Worm (Caenorhabditis elegans) whole organism, L1 larva: Measurements from ENCODE around the gene Y55F3AM.9.

Source experiments
- C16A3.4 ChIP-seq: fragments of 150-350 bp; optimal IDR thresholded peaks from 2 replicates; lab custom pipeline; 2014; ENCODE audit warnings: missing biosample characterization, missing genetic modification characterization
- Y116A8C.19 ChIP-seq: sonication (generic microtip); optimal IDR thresholded peaks from 2 replicates; lab custom pipeline; 2016; ENCODE audit warnings: missing compliant biosample characterization, missing genetic modification characterization, borderline replicate concordance
- aha-1 ChIP-seq: fragments of 150-350 bp; optimal IDR thresholded peaks from 2 replicates; lab custom pipeline; 2014; ENCODE audit warnings: missing biosample characterization, missing genetic modification characterization
- aly-2 ChIP-seq: fragments of 150-350 bp; optimal IDR thresholded peaks from 2 replicates; lab custom pipeline; 2014; ENCODE audit warnings: missing biosample characterization, missing genetic modification characterization
- blmp-1 ChIP-seq: fragments of 150-350 bp; optimal IDR thresholded peaks from 2 replicates; lab custom pipeline; 2014; ENCODE audit warnings: missing biosample characterization, missing genetic modification characterization
- ceh-82 ChIP-seq, 3 experiments: fragments of 150-350 bp in 1 of 3; sonication (generic microtip) in 2 of 3; optimal IDR thresholded peaks; 2 replicates each; lab custom pipeline; 2014 to 2017; ENCODE audit warnings: missing biosample characterization in 3 of 3, missing genetic modification characterization in 3 of 3
- ceh-88 ChIP-seq: fragments of 200-800 bp; sonication (Bioruptor generic); IDR thresholded peaks from 2 replicates; pipeline ENCODE4 v1.3.6; 2022; ENCODE audit warnings: missing genetic modification characterization, missing compliant biosample characterization
- efl-1 ChIP-seq, 4 experiments: fragments of 150-350 bp; optimal IDR thresholded peaks in 3 of 4; peaks in 1 of 4; 1 replicate in 1 of 4; 2 replicates in 3 of 4; lab custom pipeline; 2014; ENCODE audit warnings: missing biosample characterization in 2 of 4, missing genetic modification characterization in 2 of 4, missing genetic modification reagents in 2 of 4
- egl-13 ChIP-seq: sonication (generic microtip); optimal IDR thresholded peaks from 2 replicates; lab custom pipeline; 2016; ENCODE audit warnings: missing genotype, missing genetic modification reagents, missing genetic modification characterization, missing compliant biosample characterization
- egl-27 ChIP-seq, 2 experiments: fragments of 150-350 bp in 1 of 2; sonication (generic microtip); optimal IDR thresholded peaks; 3 replicates each; lab custom pipeline; 2017 to 2018; ENCODE audit warnings: missing biosample characterization in 2 of 2, missing genetic modification characterization in 2 of 2, missing genetic modification reagents in 2 of 2
- elt-2 ChIP-seq: sonication (generic microtip); optimal IDR thresholded peaks from 2 replicates; lab custom pipeline; 2016; ENCODE audit warnings: missing genetic modification characterization, mild to moderate bottlenecking, inconsistent platforms, missing compliant biosample characterization, missing genetic modification reagents
- ets-5 ChIP-seq: fragments of 200-800 bp; sonication (Bioruptor generic); IDR thresholded peaks from 2 replicates; pipeline ENCODE4 v1.3.6; 2022; ENCODE audit warnings: missing genetic modification characterization, missing compliant biosample characterization
- fos-1 ChIP-seq: fragments of 150-350 bp; optimal IDR thresholded peaks from 2 replicates; lab custom pipeline; 2014; ENCODE audit warnings: missing biosample characterization, missing genetic modification characterization
- grh-1 ChIP-seq: fragments of 200-800 bp; sonication (Bioruptor generic); IDR thresholded peaks from 2 replicates; pipeline ENCODE4 v1.3.6; 2022; ENCODE audit warnings: missing genetic modification reagents, missing genetic modification characterization, missing compliant biosample characterization
- hlh-17 ChIP-seq: fragments of 200-800 bp; sonication (Bioruptor generic); optimal IDR thresholded peaks from 2 replicates; lab custom pipeline; 2018; ENCODE audit warnings: missing genetic modification characterization, mild to moderate bottlenecking, missing compliant biosample characterization, moderate library complexity, borderline replicate concordance
- isw-1 ChIP-seq: fragments of 200-800 bp; sonication (Bioruptor generic); IDR thresholded peaks from 2 replicates; pipeline ENCODE4 v1.3.6; 2022; ENCODE audit warnings: missing genetic modification characterization, missing compliant biosample characterization
- jun-1 ChIP-seq: fragments of 150-350 bp; optimal IDR thresholded peaks from 2 replicates; lab custom pipeline; 2014; ENCODE audit warnings: missing biosample characterization, missing genetic modification reagents, missing genetic modification characterization
- lin-13 ChIP-seq: fragments of 150-350 bp; optimal IDR thresholded peaks from 2 replicates; lab custom pipeline; 2014; ENCODE audit warnings: missing biosample characterization, missing genetic modification reagents, missing genetic modification characterization
- lin-14 ChIP-seq: fragments of 200-800 bp; sonication (Bioruptor generic); optimal IDR thresholded peaks from 2 replicates; lab custom pipeline; 2018; ENCODE audit warnings: mild to moderate bottlenecking, missing genetic modification characterization, moderate library complexity, missing compliant biosample characterization
- lin-35 ChIP-seq, 2 experiments: fragments of 150-350 bp; optimal IDR thresholded peaks; 2 replicates each; lab custom pipeline; 2014; ENCODE audit warnings: missing biosample characterization in 2 of 2, missing genetic modification characterization in 2 of 2, missing genetic modification reagents in 2 of 2
- lin-39 ChIP-seq: fragments of 150-350 bp; optimal IDR thresholded peaks from 2 replicates; lab custom pipeline; 2014; ENCODE audit warnings: missing biosample characterization, missing genetic modification reagents, missing genetic modification characterization
- lsy-2 ChIP-seq, 2 experiments: fragments of 150-350 bp; optimal IDR thresholded peaks; 2 replicates each; lab custom pipeline; 2014; ENCODE audit warnings: missing biosample characterization in 2 of 2, missing genetic modification characterization in 2 of 2
- mab-9 ChIP-seq: fragments of 200-800 bp; sonication (Bioruptor generic); IDR thresholded peaks from 2 replicates; pipeline ENCODE4 v1.3.6; 2022; ENCODE audit warnings: missing genetic modification reagents, missing genetic modification characterization, missing compliant biosample characterization
- mdl-1 ChIP-seq, 2 experiments: fragments of 150-350 bp; optimal IDR thresholded peaks; 2 replicates each; lab custom pipeline; 2014 to 2017; ENCODE audit warnings: missing biosample characterization in 2 of 2, missing genetic modification characterization in 2 of 2, inconsistent platforms in 1 of 2
- mep-1 ChIP-seq: fragments of 150-350 bp; optimal IDR thresholded peaks from 2 replicates; lab custom pipeline; 2014; ENCODE audit warnings: missing biosample characterization, missing genetic modification characterization
- nhr-28 ChIP-seq: fragments of 150-350 bp; optimal IDR thresholded peaks from 2 replicates; lab custom pipeline; 2014; ENCODE audit warnings: missing biosample characterization, missing genetic modification characterization
- nhr-71 ChIP-seq: sonication (generic microtip); optimal IDR thresholded peaks from 2 replicates; lab custom pipeline; 2016; ENCODE audit warnings: mild to moderate bottlenecking, missing genetic modification characterization, moderate library complexity, missing compliant biosample characterization
- nhr-84 ChIP-seq: sonication (generic microtip); optimal IDR thresholded peaks from 2 replicates; lab custom pipeline; 2017; ENCODE audit warnings: missing biosample characterization, missing genetic modification characterization
- nhr-85 ChIP-seq: sonication (generic microtip); peaks from one replicate; lab custom pipeline; 2016; ENCODE audit warnings: missing genetic modification characterization, inconsistent platforms, missing compliant biosample characterization
- nhr-90 ChIP-seq: sonication (generic microtip); optimal IDR thresholded peaks from 2 replicates; lab custom pipeline; 2016; ENCODE audit warnings: mild to moderate bottlenecking, missing genetic modification characterization, missing compliant biosample characterization; ENCODE audit not compliant: poor library complexity
- pag-3 ChIP-seq: sonication (generic microtip); optimal IDR thresholded peaks from 2 replicates; lab custom pipeline; 2017; ENCODE audit warnings: missing genetic modification characterization, mild to moderate bottlenecking, missing compliant biosample characterization, antibody characterized with exemption, borderline replicate concordance; ENCODE audit not compliant: insufficient read depth
- pax-3 ChIP-seq: fragments of 200-800 bp; sonication (Bioruptor generic); optimal IDR thresholded peaks from 2 replicates; lab custom pipeline; 2018; ENCODE audit warnings: mild to moderate bottlenecking, missing genetic modification characterization, moderate library complexity, missing compliant biosample characterization
- pqm-1 ChIP-seq: sonication (generic microtip); optimal IDR thresholded peaks from 3 replicates; lab custom pipeline; 2017; ENCODE audit warnings: missing biosample characterization, missing genetic modification characterization
- rnt-1 ChIP-seq: sonication (generic microtip); optimal IDR thresholded peaks from 2 replicates; lab custom pipeline; 2016; ENCODE audit warnings: mild to moderate bottlenecking, missing genetic modification characterization, moderate library complexity, missing compliant biosample characterization
- skn-1 ChIP-seq: fragments of 150-350 bp; optimal IDR thresholded peaks from 2 replicates; lab custom pipeline; 2014; ENCODE audit warnings: missing biosample characterization, missing genetic modification characterization
- snpc-4 ChIP-seq: fragments of 150-350 bp; optimal IDR thresholded peaks from 2 replicates; lab custom pipeline; 2014; ENCODE audit warnings: missing biosample characterization, missing genetic modification characterization
- sptf-1 ChIP-seq: fragments of 150-350 bp; optimal IDR thresholded peaks from 2 replicates; lab custom pipeline; 2014; ENCODE audit warnings: missing biosample characterization, missing genetic modification characterization
- unc-30 ChIP-seq: sonication (generic microtip); optimal IDR thresholded peaks from 2 replicates; lab custom pipeline; 2017; ENCODE audit warnings: missing biosample characterization, missing genetic modification characterization
- unc-62 ChIP-seq: fragments of 150-350 bp; optimal IDR thresholded peaks from 2 replicates; lab custom pipeline; 2014; ENCODE audit warnings: missing biosample characterization, missing genetic modification reagents, missing genetic modification characterization
- unc-86 ChIP-seq: sonication (generic microtip); optimal IDR thresholded peaks from 2 replicates; lab custom pipeline; 2016; ENCODE audit warnings: missing genetic modification characterization, missing compliant biosample characterization
- unc-98 ChIP-seq: fragments of 200-800 bp; sonication (Bioruptor generic); IDR thresholded peaks from 2 replicates; pipeline ENCODE4 v1.3.6; 2022; ENCODE audit warnings: missing genetic modification characterization, missing compliant biosample characterization
- ztf-11 ChIP-seq, 2 experiments: sonication (generic microtip); optimal IDR thresholded peaks; 2 replicates each; lab custom pipeline; 2016 to 2017; ENCODE audit warnings: missing genetic modification characterization in 2 of 2, missing biosample characterization in 1 of 2, missing compliant biosample characterization in 1 of 2

The Y55F3AM.9 gene

ce11 chrIV:1029939-1030338, 20.4 kb upstream of the Y55F3AM.9 start, which contains the start of gene abhd-14:
Gene abhd-14 (minus strand): TSS chrIV:1030039.
- no peak for TF ChIP-seq aly-2 (tag; lab: Kevin White, UChicago)
- TF ChIP-seq unc-86 (tag; lab: Kevin White, UChicago): no peak
- no peak for TF ChIP-seq ztf-11 (tag; optimal IDR thresholded peaks at IDR 0.05; lab: Kevin White, UChicago)
- no peak for TF ChIP-seq unc-62 (GFP tag; lab: Kevin White, UChicago)
- TF ChIP-seq lin-35 (GFP tag; optimal IDR thresholded peaks at IDR 0.05; lab: Kevin White, UChicago): no peak
- no peak for TF ChIP-seq rnt-1
- TF ChIP-seq pag-3 (tag; lab: Kevin White, UChicago): no peak
- no peak for TF ChIP-seq unc-98 (GFP tag; lab: Robert Waterston, UW)
- TF ChIP-seq fos-1 (tag; lab: Kevin White, UChicago): no peak
- no peak for TF ChIP-seq grh-1 (GFP tag; lab: Robert Waterston, UW)
- no peak for TF ChIP-seq lin-39 (tag; lab: Kevin White, UChicago)
- no peak for TF ChIP-seq elt-2 (tag; lab: Kevin White, UChicago)
- TF ChIP-seq hlh-17 (GFP tag; lab: Kevin White, UChicago): no peak
- TF ChIP-seq egl-27 (tag; optimal IDR thresholded peaks at IDR 0.05; lab: Kevin White, UChicago): no peak
- TF ChIP-seq nhr-71 (tag; lab: Kevin White, UChicago): no peak
- no peak for TF ChIP-seq C16A3.4 (tag; lab: Kevin White, UChicago)
- no peak for TF ChIP-seq mdl-1 (tag; optimal IDR thresholded peaks at IDR 0.05; lab: Kevin White, UChicago)
- no peak for TF ChIP-seq mab-9 (GFP tag; lab: Robert Waterston, UW)
- TF ChIP-seq lsy-2 (tag; optimal IDR thresholded peaks at IDR 0.05; lab: Kevin White, UChicago): no peak
- TF ChIP-seq nhr-85 (tag; lab: Kevin White, UChicago): no peak

DNA sequence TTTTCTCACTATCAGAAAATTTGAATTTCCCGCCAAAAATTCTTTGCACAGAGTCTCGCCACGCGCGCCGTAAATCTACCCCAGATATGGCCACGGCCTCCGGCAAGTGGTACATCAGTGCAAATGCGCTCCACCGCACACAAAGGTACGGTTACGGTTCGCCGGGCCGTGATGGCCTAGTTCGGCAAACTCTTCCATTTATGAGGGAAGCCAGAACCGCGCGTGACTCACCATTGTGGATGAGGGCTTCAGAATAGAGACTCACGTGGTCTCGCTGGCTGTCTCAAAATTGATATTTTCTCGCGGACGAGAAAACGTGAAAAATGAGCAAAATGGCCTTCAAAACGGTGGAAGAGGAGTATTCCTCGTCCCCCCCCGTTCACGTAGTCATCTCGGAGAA, 10.3 kb upstream of the Y55F3AM.9 start:
- TF ChIP-seq nhr-85 (tag; lab: Kevin White, UChicago) (peak; percentile 50), mep-1 (tag; lab: Kevin White, UChicago) (no peak), ets-5 (GFP tag; lab: Robert Waterston, UW) (no peak), lin-14 (GFP tag; lab: Kevin White, UChicago) (no peak), egl-13 (tag; lab: Kevin White, UChicago) (no peak), nhr-90 (no peak)

DNA sequence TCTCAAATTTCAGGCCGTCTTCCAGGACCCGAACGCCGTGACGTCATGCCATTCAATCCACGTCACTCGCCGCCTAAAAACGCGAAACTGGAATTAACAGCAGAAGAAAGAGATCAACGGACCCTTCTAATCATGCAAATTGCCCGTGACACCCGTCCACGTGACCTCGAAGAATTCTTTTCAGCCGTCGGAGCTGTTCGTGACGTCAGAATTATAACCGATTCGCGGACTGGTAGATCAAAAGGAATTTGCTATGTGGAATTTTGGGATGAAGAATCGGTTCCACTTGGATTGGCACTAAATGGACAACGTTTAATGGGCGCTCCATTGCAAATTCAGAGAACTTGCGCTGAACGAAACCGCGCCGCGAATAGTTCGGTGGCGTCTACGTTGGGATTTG, 5.9 kb upstream of the Y55F3AM.9 start:
- TF ChIP-seq isw-1 (GFP tag; lab: Robert Waterston, UW) (no peak), aha-1 (tag; lab: Kevin White, UChicago) (no peak), jun-1 (no peak), ets-5 (GFP tag; lab: Robert Waterston, UW) (no peak), blmp-1 (tag; lab: Kevin White, UChicago) (no peak), efl-1 (optimal IDR thresholded peaks at IDR 0.05; lab: Kevin White, UChicago) (no peak), efl-1 (GFP tag; optimal IDR thresholded peaks at IDR 0.05 in 1 of 2; lab: Kevin White, UChicago) (peak in 1 of 2 experiments; percentile 26)

ce11 chrIV:1013233-1013798, 3.8 kb upstream of the Y55F3AM.9 start:
- TF ChIP-seq nhr-85 (tag; lab: Kevin White, UChicago) (peak; percentile 61), elt-2 (tag; lab: Kevin White, UChicago) (no peak), sptf-1 (tag; lab: Kevin White, UChicago) (no peak), efl-1 (optimal IDR thresholded peaks at IDR 0.05; lab: Kevin White, UChicago) (no peak), efl-1 (GFP tag; optimal IDR thresholded peaks at IDR 0.05 in 1 of 2; lab: Kevin White, UChicago) (peak in 1 of 2 experiments; percentile 74), pax-3 (no peak), lin-39 (tag; lab: Kevin White, UChicago) (no peak)
- TF ChIP-seq, all 84 proteins: peak for 2

- no peak for TF ChIP-seq unc-30 (tag; lab: Kevin White, UChicago)
- no peak for TF ChIP-seq Y116A8C.19 (tag; lab: Kevin White, UChicago)
- no peak for TF ChIP-seq nhr-84 (tag; lab: Kevin White, UChicago)
- peak; percentile 40; the same call in 1 of the 2 replicates for TF ChIP-seq ceh-88 (GFP tag; lab: Robert Waterston, UW)
- peak; percentile 14 for TF ChIP-seq snpc-4 (tag; lab: Kevin White, UChicago)
- peak; percentile 95 for TF ChIP-seq isw-1 (GFP tag; lab: Robert Waterston, UW)
- TF ChIP-seq lin-13: peak; percentile 90
- TF ChIP-seq efl-1 (optimal IDR thresholded peaks at IDR 0.05; lab: Kevin White, UChicago): peak; percentile 86 to 88
- peak; percentile 81 to 98 for TF ChIP-seq efl-1 (GFP tag; optimal IDR thresholded peaks at IDR 0.05 in 1 of 2; lab: Kevin White, UChicago)
- TF ChIP-seq pag-3 (tag; lab: Kevin White, UChicago): no peak
- peak; percentile 88 for TF ChIP-seq skn-1 (tag; lab: Kevin White, UChicago)
- TF ChIP-seq blmp-1 (tag; lab: Kevin White, UChicago): peak; percentile 79
- TF ChIP-seq pqm-1 (tag; lab: Kevin White, UChicago): no peak
- peak; percentile 91 for TF ChIP-seq C16A3.4 (tag; lab: Kevin White, UChicago)
- TF ChIP-seq ceh-82 (tag; optimal IDR thresholded peaks at IDR 0.05; lab: Kevin White, UChicago): peak; percentile 88 to 96 (median 91)
- peak; percentile 71 for TF ChIP-seq pax-3
- no peak for TF ChIP-seq nhr-28 (tag; lab: Kevin White, UChicago)
These were observed 2.9 kb upstream of the Y55F3AM.9 start, which contains the start of gene rbm-39 for ce11 chrIV:1012447-1012846. Gene rbm-39 (plus strand): TSS chrIV:1012624.
